Fruit fly (Drosophila melanogaster): ENCODE measurements around the gene Ubc2.

The Ubc2 gene

DNA sequence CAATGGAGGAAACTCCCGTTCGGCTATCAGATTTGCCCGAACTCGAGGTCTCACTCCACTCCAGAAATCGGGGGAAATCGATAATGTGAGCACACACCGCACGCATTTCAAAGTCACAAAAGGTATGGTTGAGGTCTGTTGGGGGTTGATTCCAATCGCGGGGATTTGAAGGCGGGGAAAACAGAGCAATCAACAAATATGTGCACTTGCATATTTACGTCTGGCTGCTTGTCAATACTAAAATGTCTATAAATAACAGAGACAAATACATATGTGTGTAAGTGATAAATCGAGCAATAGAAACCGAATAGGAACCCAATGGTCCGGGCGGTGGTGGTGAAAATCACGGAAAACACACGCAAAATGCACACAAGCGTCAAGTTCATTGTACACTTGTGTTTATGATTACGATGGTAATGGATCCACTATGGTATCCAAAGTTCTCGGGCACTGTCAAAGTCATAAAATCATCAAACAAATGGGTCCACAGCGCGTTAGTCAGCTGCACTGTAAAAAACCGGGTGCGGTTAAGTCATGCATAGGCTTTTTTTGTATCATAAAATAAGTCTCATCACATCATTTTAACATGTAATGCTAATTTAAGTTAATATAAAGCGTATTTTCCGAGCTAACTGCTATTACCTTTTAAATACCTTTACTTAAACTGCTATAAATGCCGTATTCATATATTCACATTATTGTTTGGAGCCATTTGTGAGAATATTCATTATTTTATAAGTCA lies 15.8 kb downstream of the Ubc2 start (continued):
- TF ChIP-seq Mad (GFP tag; optimal IDR thresholded peaks at IDR 0.05) = peak; percentile 78
- TF ChIP-seq CG5245 (GFP tag; optimal IDR thresholded peaks at IDR 0.05) = peak; percentile 84
- TF ChIP-seq gem (tag; optimal IDR thresholded peaks at IDR 0.05) = peak; percentile 90
- TF ChIP-seq Ets65A (GFP tag) = peak; percentile 91
- TF ChIP-seq CG6765 (GFP tag; optimal IDR thresholded peaks at IDR 0.05) = peak; percentile 56
- TF ChIP-seq Atf3 (GFP tag; optimal IDR thresholded peaks at IDR 0.05) = peak; percentile 89
- peak; percentile 76 for TF ChIP-seq maf-S (GFP tag; optimal IDR thresholded peaks at IDR 0.05)
- 0 out of 2 replicates have a peak, but pooled peaks have one; percentile 52 for TF ChIP-seq Doc2 (GFP tag; IDR thresholded peaks at IDR 0.05)
- TF ChIP-seq CG10979 (tag; optimal IDR thresholded peaks at IDR 0.05) = peak; percentile 73
- peak; percentile 58; the same call in 1 of the 2 replicates for TF ChIP-seq CkIIα-i1 (GFP tag; IDR thresholded peaks at IDR 0.05)
- TF ChIP-seq CG13775 (GFP tag; optimal IDR thresholded peaks at IDR 0.05) = peak; percentile 74
- TF ChIP-seq Dp (GFP tag; optimal IDR thresholded peaks at IDR 0.05) = no peak
- peak; percentile 25; the same call in 1 of the 2 replicates for TF ChIP-seq CG14667 (GFP tag; IDR thresholded peaks at IDR 0.05)
- peak; percentile 58; the same call in 1 of the 2 replicates for TF ChIP-seq sens-2 (GFP tag; IDR thresholded peaks at IDR 0.05)
- TF ChIP-seq corto (GFP tag; optimal IDR thresholded peaks at IDR 0.05) = no peak
- peak; percentile 48 for TF ChIP-seq scrt (GFP tag; optimal IDR thresholded peaks at IDR 0.05)
- peak; percentile 73 for TF ChIP-seq CG18476 (GFP tag; optimal IDR thresholded peaks at IDR 0.05)
- TF ChIP-seq lola (GFP tag; optimal IDR thresholded peaks at IDR 0.05) = peak in 1 of 3 experiments; percentile 94
- peak; percentile 89 for TF ChIP-seq CG1024 (GFP tag; IDR thresholded peaks at IDR 0.05)
- peak; percentile 62 for TF ChIP-seq Fer2 (tag; optimal IDR thresholded peaks at IDR 0.05)
- TF ChIP-seq tx (GFP tag; optimal IDR thresholded peaks at IDR 0.05) = peak; percentile 64
- peak; percentile 87 for TF ChIP-seq CG12299 (tag; optimal IDR thresholded peaks at IDR 0.05)
- TF ChIP-seq CrebB (tag; optimal IDR thresholded peaks at IDR 0.05) = peak; percentile 87
- TF ChIP-seq h (optimal IDR thresholded peaks at IDR 0.05) = no peak
- peak; percentile 74 for TF ChIP-seq her (GFP tag; optimal IDR thresholded peaks at IDR 0.05)
- TF ChIP-seq Nf-YB (GFP tag; optimal IDR thresholded peaks at IDR 0.05) = peak; percentile 69
- TF ChIP-seq CG6683 (GFP tag; optimal IDR thresholded peaks at IDR 0.05) = peak; percentile 77
- TF ChIP-seq peb (GFP tag; IDR thresholded peaks at IDR 0.05) = peak; percentile 77
- TF ChIP-seq CG8089 (GFP tag; optimal IDR thresholded peaks at IDR 0.05) = peak; percentile 96
- TF ChIP-seq Nf-YC (tag; optimal IDR thresholded peaks at IDR 0.05) = peak; percentile 3
- TF ChIP-seq btn (GFP tag; optimal IDR thresholded peaks at IDR 0.05) = peak; percentile 90
- peak; percentile 75 for TF ChIP-seq ranshi (GFP tag; IDR thresholded peaks at IDR 0.05)
- peak; percentile 96 for TF ChIP-seq CG12236 (GFP tag; optimal IDR thresholded peaks at IDR 0.05)
- TF ChIP-seq CG1602 (GFP tag; optimal IDR thresholded peaks at IDR 0.05) = peak; percentile 88
- TF ChIP-seq CHES-1-like (GFP tag; optimal IDR thresholded peaks at IDR 0.05) = peak; percentile 90
- TF ChIP-seq zen (tag; optimal IDR thresholded peaks at IDR 0.05) = peak; percentile 70
- TF ChIP-seq CG12155 (GFP tag; optimal IDR thresholded peaks at IDR 0.05) = peak; percentile 44
- TF ChIP-seq CG11247 (GFP tag; IDR thresholded peaks at IDR 0.05) = peak; percentile 83
- peak; percentile 86 for TF ChIP-seq kay (GFP tag; optimal IDR thresholded peaks at IDR 0.05)
- peak; percentile 78 for TF ChIP-seq Hsf (GFP tag; optimal IDR thresholded peaks at IDR 0.05)
- TF ChIP-seq bsh (GFP tag; optimal IDR thresholded peaks at IDR 0.05) = peak in 1 of 2 experiments; percentile 95
- no peak for TF ChIP-seq CG13287 (GFP tag; IDR thresholded peaks at IDR 0.05; ENCODE audit: partially characterized antibody)
- TF ChIP-seq trh (GFP tag; optimal IDR thresholded peaks at IDR 0.05) = peak; percentile 88
- TF ChIP-seq CG17385 (GFP tag; optimal IDR thresholded peaks at IDR 0.05) = peak; percentile 43
- peak; percentile 87 for TF ChIP-seq sqz (GFP tag; optimal IDR thresholded peaks at IDR 0.05)
- peak; percentile 41; the same call in 1 of the 2 replicates for TF ChIP-seq gt (GFP tag; IDR thresholded peaks at IDR 0.05)
- TF ChIP-seq CG17361 (GFP tag; IDR thresholded peaks at IDR 0.05) = peak; percentile 87
- peak; percentile 94 for TF ChIP-seq da (GFP tag; optimal IDR thresholded peaks at IDR 0.05)
- TF ChIP-seq CG17328 (GFP tag; IDR thresholded peaks at IDR 0.05) = peak; percentile 85
- no peak; the same call in 2 of the 3 replicates for TF ChIP-seq CG2199 (GFP tag; IDR thresholded peaks at IDR 0.05)

Data from whole organism, embryonic.